Worm (Caenorhabditis elegans) whole organism, L2 larva: ENCODE data around the gene H12D21.6.
A peak's percentile ranks its signal among the peaks of the same experiment; 100 is the strongest.

ENCODE experiments used
- C34F6.9 ChIP-seq: fragments of 150-350 bp; optimal IDR thresholded peaks from 2 replicates; lab custom pipeline; 2014; ENCODE audit warnings: missing biosample characterization, missing genetic modification characterization
- F13H6.1 ChIP-seq: sonication (generic microtip); optimal IDR thresholded peaks from 2 replicates; lab custom pipeline; 2016; ENCODE audit warnings: missing genetic modification characterization, missing compliant biosample characterization
- R02D3.7 ChIP-seq: fragments of 150-350 bp; optimal IDR thresholded peaks from 2 replicates; lab custom pipeline; 2014; ENCODE audit warnings: missing biosample characterization, missing genetic modification characterization
- Y55F3AM.14 ChIP-seq: fragments of 200-800 bp; sonication (Bioruptor generic); optimal IDR thresholded peaks from 2 replicates; lab custom pipeline; 2018; ENCODE audit warnings: mild to moderate bottlenecking, missing genetic modification characterization, missing compliant biosample characterization
- ZK546.5 ChIP-seq: sonication (generic microtip); optimal IDR thresholded peaks from 2 replicates; lab custom pipeline; 2017; ENCODE audit warnings: missing biosample characterization, missing genetic modification characterization
- alr-1 ChIP-seq: fragments of 150-350 bp; optimal IDR thresholded peaks from 2 replicates; lab custom pipeline; 2014; ENCODE audit warnings: missing biosample characterization, missing genetic modification characterization
- aly-2 ChIP-seq: fragments of 150-350 bp; optimal IDR thresholded peaks from 2 replicates; lab custom pipeline; 2014; ENCODE audit warnings: missing biosample characterization, missing genetic modification characterization
- ama-1 ChIP-seq: fragments of 150-350 bp; optimal IDR thresholded peaks from 2 replicates; lab custom pipeline; 2018; ENCODE audit warnings: inconsistent platforms
- blmp-1 ChIP-seq: sonication (generic microtip); optimal IDR thresholded peaks from 2 replicates; lab custom pipeline; 2017; ENCODE audit warnings: missing genetic modification characterization, mild to moderate bottlenecking, missing compliant biosample characterization, antibody characterized with exemption, moderate library complexity; ENCODE audit not compliant: insufficient read depth
- ceh-16 ChIP-seq: fragments of 150-350 bp; optimal IDR thresholded peaks from 2 replicates; lab custom pipeline; 2014; ENCODE audit warnings: missing biosample characterization, missing genetic modification characterization
- ceh-82 ChIP-seq: fragments of 150-350 bp; optimal IDR thresholded peaks from 2 replicates; lab custom pipeline; 2014; ENCODE audit warnings: missing biosample characterization, missing genetic modification characterization
- crh-2 ChIP-seq: sonication (generic microtip); optimal IDR thresholded peaks from 2 replicates; lab custom pipeline; 2017; ENCODE audit warnings: missing biosample characterization, missing genetic modification characterization
- dmd-4 ChIP-seq: sonication (generic microtip); optimal IDR thresholded peaks from 2 replicates; lab custom pipeline; 2017; ENCODE audit warnings: missing biosample characterization, missing genetic modification characterization
- egl-27 ChIP-seq: sonication (generic microtip); optimal IDR thresholded peaks from 3 replicates; lab custom pipeline; 2017; ENCODE audit warnings: missing biosample characterization, missing genetic modification reagents, missing genetic modification characterization
- elt-1 ChIP-seq: fragments of 150-350 bp; optimal IDR thresholded peaks from 2 replicates; lab custom pipeline; 2014; ENCODE audit warnings: missing biosample characterization, missing genetic modification characterization
- elt-3 ChIP-seq: sonication (generic microtip); optimal IDR thresholded peaks from 2 replicates; lab custom pipeline; 2017; ENCODE audit warnings: missing biosample characterization, missing genetic modification characterization
- fos-1 ChIP-seq: fragments of 150-350 bp; optimal IDR thresholded peaks from 2 replicates; lab custom pipeline; 2014; ENCODE audit warnings: missing biosample characterization, missing genetic modification characterization
- gmeb-1 ChIP-seq: fragments of 150-350 bp; optimal IDR thresholded peaks from 2 replicates; lab custom pipeline; 2014; ENCODE audit warnings: missing biosample characterization, missing genetic modification characterization
- lin-11 ChIP-seq: fragments of 150-350 bp; sonication (generic microtip); optimal IDR thresholded peaks from 2 replicates; lab custom pipeline; 2014; ENCODE audit warnings: missing biosample characterization, missing genetic modification characterization, inconsistent platforms, mixed read lengths
- lin-13 ChIP-seq: fragments of 150-350 bp; optimal IDR thresholded peaks from 2 replicates; lab custom pipeline; 2014; ENCODE audit warnings: missing biosample characterization, missing genetic modification reagents, missing genetic modification characterization
- lin-39 ChIP-seq: fragments of 150-350 bp; optimal IDR thresholded peaks from 2 replicates; lab custom pipeline; 2014; ENCODE audit warnings: missing biosample characterization, missing genetic modification reagents, missing genetic modification characterization
- lsy-2 ChIP-seq, 2 experiments: fragments of 150-350 bp in 1 of 2; sonication (generic microtip) in 1 of 2; optimal IDR thresholded peaks; 2 replicates each; lab custom pipeline; 2014 to 2017; ENCODE audit warnings: missing biosample characterization in 2 of 2, missing genetic modification characterization in 2 of 2
- mab-5 ChIP-seq: fragments of 150-350 bp; optimal IDR thresholded peaks from 2 replicates; lab custom pipeline; 2014; ENCODE audit warnings: missing biosample characterization, missing genetic modification characterization
- mbf-1 ChIP-seq: sonication (generic microtip); optimal IDR thresholded peaks from 2 replicates; lab custom pipeline; 2017; ENCODE audit warnings: missing biosample characterization, missing genetic modification characterization
- mdl-1 ChIP-seq, 2 experiments: fragments of 150-350 bp in 1 of 2; sonication (generic microtip) in 1 of 2; optimal IDR thresholded peaks; 2 replicates each; lab custom pipeline; 2017; ENCODE audit warnings: missing biosample characterization in 2 of 2, missing genetic modification characterization in 2 of 2
- nhr-10 ChIP-seq: sonication (generic microtip); optimal IDR thresholded peaks from 2 replicates; lab custom pipeline; 2017; ENCODE audit warnings: missing biosample characterization, missing genetic modification characterization
- nhr-11 ChIP-seq: fragments of 150-350 bp; optimal IDR thresholded peaks from 2 replicates; lab custom pipeline; 2014; ENCODE audit warnings: missing biosample characterization, missing genetic modification characterization
- nhr-12 ChIP-seq: fragments of 150-350 bp; optimal IDR thresholded peaks from 2 replicates; lab custom pipeline; 2014; ENCODE audit warnings: missing biosample characterization, missing genetic modification characterization
- nhr-129 ChIP-seq: fragments of 150-350 bp; optimal IDR thresholded peaks from 2 replicates; lab custom pipeline; 2014; ENCODE audit warnings: missing biosample characterization, missing genetic modification characterization
- nhr-21 ChIP-seq: fragments of 150-350 bp; optimal IDR thresholded peaks from 2 replicates; lab custom pipeline; 2014; ENCODE audit warnings: missing biosample characterization, missing genetic modification characterization
- nhr-23 ChIP-seq: fragments of 150-350 bp; optimal IDR thresholded peaks from 2 replicates; lab custom pipeline; 2014; ENCODE audit warnings: missing biosample characterization, missing genetic modification reagents, missing genetic modification characterization
- nhr-237 ChIP-seq: fragments of 150-350 bp; optimal IDR thresholded peaks from 2 replicates; lab custom pipeline; 2014; ENCODE audit warnings: missing biosample characterization, missing genetic modification characterization
- nhr-25 ChIP-seq: fragments of 150-350 bp; sonication (generic microtip); optimal IDR thresholded peaks from 3 replicates; lab custom pipeline; 2014; ENCODE audit warnings: missing biosample characterization, missing genetic modification characterization
- nhr-6 ChIP-seq: fragments of 150-350 bp; optimal IDR thresholded peaks from 2 replicates; lab custom pipeline; 2014; ENCODE audit warnings: missing biosample characterization, missing genetic modification characterization
- nhr-77 ChIP-seq: fragments of 150-350 bp; optimal IDR thresholded peaks from 2 replicates; lab custom pipeline; 2014; ENCODE audit warnings: missing biosample characterization, missing genetic modification characterization
- peb-1 ChIP-seq: fragments of 150-350 bp; optimal IDR thresholded peaks from 2 replicates; lab custom pipeline; 2014; ENCODE audit warnings: missing biosample characterization, missing genetic modification characterization
- sem-4 ChIP-seq: fragments of 150-350 bp; optimal IDR thresholded peaks from 2 replicates; lab custom pipeline; 2014; ENCODE audit warnings: missing biosample characterization, missing genetic modification reagents, missing genetic modification characterization
- skn-1 ChIP-seq: sonication (generic microtip); optimal IDR thresholded peaks from 2 replicates; lab custom pipeline; 2017; ENCODE audit warnings: missing biosample characterization, missing genetic modification characterization
- sma-3 ChIP-seq: sonication (generic microtip); optimal IDR thresholded peaks from 2 replicates; lab custom pipeline; 2016; ENCODE audit warnings: missing genetic modification reagents, missing genetic modification characterization, missing compliant biosample characterization
- sma-9 ChIP-seq, 2 experiments: fragments of 150-350 bp in 1 of 2; sonication (generic microtip) in 1 of 2; optimal IDR thresholded peaks; 2 replicates each; lab custom pipeline; 2014 to 2016; ENCODE audit warnings: missing genetic modification characterization in 2 of 2, mild to moderate bottlenecking in 1 of 2, missing biosample characterization in 1 of 2, missing compliant biosample characterization in 1 of 2, missing genetic modification reagents in 1 of 2, moderate library complexity in 1 of 2
- snpc-4 ChIP-seq: fragments of 150-350 bp; optimal IDR thresholded peaks from 2 replicates; lab custom pipeline; 2014; ENCODE audit warnings: missing biosample characterization, missing genetic modification characterization
- unc-39 ChIP-seq: fragments of 150-350 bp; optimal IDR thresholded peaks from 2 replicates; lab custom pipeline; 2014; ENCODE audit warnings: missing biosample characterization, missing genetic modification characterization
- unc-55 ChIP-seq: fragments of 150-350 bp; sonication (generic microtip); optimal IDR thresholded peaks from 3 replicates; lab custom pipeline; 2014; ENCODE audit warnings: missing biosample characterization, missing genetic modification reagents, missing genetic modification characterization
- unc-62 ChIP-seq: fragments of 150-350 bp; optimal IDR thresholded peaks from 2 replicates; lab custom pipeline; 2014; ENCODE audit warnings: missing biosample characterization, missing genetic modification reagents, missing genetic modification characterization
- zag-1 ChIP-seq: fragments of 150-350 bp; optimal IDR thresholded peaks from 2 replicates; lab custom pipeline; 2014; ENCODE audit warnings: missing biosample characterization, missing genetic modification characterization
- ztf-1 ChIP-seq: fragments of 200-800 bp; sonication (Bioruptor generic); conservative IDR thresholded peaks from 2 replicates; pipeline ENCODE4 v1.3.6; 2022; ENCODE audit warnings: missing genetic modification characterization, missing compliant biosample characterization
- ztf-11 ChIP-seq: sonication (generic microtip); optimal IDR thresholded peaks from 2 replicates; lab custom pipeline; 2017; ENCODE audit warnings: missing biosample characterization, missing genetic modification characterization
- ztf-4 ChIP-seq: fragments of 150-350 bp; optimal IDR thresholded peaks from 2 replicates; lab custom pipeline; 2014; ENCODE audit warnings: missing biosample characterization, missing genetic modification characterization

Gene H12D21.6

ce11 chrV:14876257-14876656 lies 21.4 kb downstream of the H12D21.6 start:
- no peak for TF ChIP-seq dmd-4 (tag; lab: Kevin White, UChicago)
- no peak for TF ChIP-seq elt-1
- no peak for TF ChIP-seq nhr-237 (tag; lab: Kevin White, UChicago)
- TF ChIP-seq unc-62 (GFP tag; lab: Kevin White, UChicago): no peak
- TF ChIP-seq mdl-1 (tag; optimal IDR thresholded peaks at IDR 0.05; lab: Kevin White, UChicago): no peak
- TF ChIP-seq C34F6.9 (tag; lab: Kevin White, UChicago): peak; percentile 38
- no peak for TF ChIP-seq nhr-25 (tag; lab: Kevin White, UChicago)
- no peak for TF ChIP-seq ztf-11
- no peak for TF ChIP-seq nhr-10 (tag; lab: Kevin White, UChicago)
- no peak for TF ChIP-seq mab-5 (tag; lab: Kevin White, UChicago)
- TF ChIP-seq F13H6.1 (tag; lab: Kevin White, UChicago): peak; percentile 26
- no peak for TF ChIP-seq ztf-1 (GFP tag; lab: Robert Waterston, UW)
- no peak for TF ChIP-seq ztf-4
- TF ChIP-seq gmeb-1 (tag; lab: Kevin White, UChicago): peak; percentile 52
- no peak for TF ChIP-seq peb-1 (tag; lab: Kevin White, UChicago)
- no peak for TF ChIP-seq Y55F3AM.14
- no peak for TF ChIP-seq skn-1
- TF ChIP-seq blmp-1 (tag; lab: Kevin White, UChicago): no peak
- peak; percentile 48 for TF ChIP-seq unc-55 (GFP tag; lab: Kevin White, UChicago)
- TF ChIP-seq lin-39 (tag; lab: Kevin White, UChicago): no peak
- peak; percentile 11 for TF ChIP-seq fos-1 (tag; lab: Kevin White, UChicago)
- peak; percentile 57 for TF ChIP-seq sma-9 (GFP tag; optimal IDR thresholded peaks at IDR 0.05; lab: Kevin White, UChicago)
- TF ChIP-seq sma-9 (tag; optimal IDR thresholded peaks at IDR 0.05; lab: Kevin White, UChicago): no peak
- peak; percentile 23 for TF ChIP-seq nhr-21
- TF ChIP-seq R02D3.7 (tag; lab: Kevin White, UChicago): no peak
- TF ChIP-seq ama-1 (lab: Kevin White, UChicago): no peak
- TF ChIP-seq ZK546.5 (tag; lab: Kevin White, UChicago): no peak
- no peak for TF ChIP-seq sem-4 (tag; lab: Kevin White, UChicago)
- TF ChIP-seq unc-39 (tag; lab: Kevin White, UChicago): no peak
- TF ChIP-seq snpc-4 (tag; lab: Kevin White, UChicago): peak; percentile 97
- no peak for TF ChIP-seq ceh-82
- peak; percentile 12 for TF ChIP-seq egl-27 (tag; lab: Kevin White, UChicago)
- TF ChIP-seq lin-13 (GFP tag; lab: Kevin White, UChicago): no peak
- TF ChIP-seq crh-2: peak; percentile 7
- TF ChIP-seq lin-11 (tag; lab: Kevin White, UChicago): no peak
- peak; percentile 15 for TF ChIP-seq sma-3 (GFP tag; lab: Kevin White, UChicago)
- TF ChIP-seq nhr-129 (tag; lab: Kevin White, UChicago): peak; percentile 70
- no peak for TF ChIP-seq elt-3 (tag; lab: Kevin White, UChicago)
- no peak for TF ChIP-seq zag-1
- TF ChIP-seq nhr-77 (tag; lab: Kevin White, UChicago): no peak
- no peak for TF ChIP-seq nhr-6 (tag; lab: Kevin White, UChicago)
- no peak for TF ChIP-seq nhr-23
- TF ChIP-seq lsy-2 (tag; optimal IDR thresholded peaks at IDR 0.05; lab: Kevin White, UChicago): peak in 1 of 2 experiments; percentile 50
- no peak for TF ChIP-seq aly-2 (tag; lab: Kevin White, UChicago)
- no peak for TF ChIP-seq alr-1 (tag; lab: Kevin White, UChicago)
- TF ChIP-seq mbf-1 (tag; lab: Kevin White, UChicago): no peak
- TF ChIP-seq nhr-12 (tag; lab: Kevin White, UChicago): no peak
- no peak for TF ChIP-seq nhr-11 (tag; lab: Kevin White, UChicago)
- no peak for TF ChIP-seq ceh-16
